Worm (Caenorhabditis elegans) whole organism, L1 larva: ENCODE results near the gene slc-17.3.

Source experiments
- C34B4.2 ChIP-seq: sonication (generic microtip); optimal IDR thresholded peaks from 2 replicates; lab custom pipeline; 2017; ENCODE audit warnings: mild to moderate bottlenecking, missing genetic modification characterization, missing compliant biosample characterization
- F16B12.6 ChIP-seq: fragments of 150-350 bp; optimal IDR thresholded peaks from 2 replicates; lab custom pipeline; 2014; ENCODE audit warnings: missing biosample characterization, missing genetic modification characterization
- aha-1 ChIP-seq: fragments of 150-350 bp; optimal IDR thresholded peaks from 2 replicates; lab custom pipeline; 2014; ENCODE audit warnings: missing biosample characterization, missing genetic modification characterization
- dpl-1 ChIP-seq, 3 experiments: fragments of 150-350 bp in 2 of 3; sonication (generic microtip) in 1 of 3; optimal IDR thresholded peaks; 2 replicates each; lab custom pipeline; 2014 to 2017; ENCODE audit warnings: missing biosample characterization in 3 of 3, missing genetic modification characterization in 3 of 3, missing genetic modification reagents in 3 of 3
- efl-1 ChIP-seq, 4 experiments: fragments of 150-350 bp; optimal IDR thresholded peaks in 3 of 4; peaks in 1 of 4; 1 replicate in 1 of 4; 2 replicates in 3 of 4; lab custom pipeline; 2014; ENCODE audit warnings: missing biosample characterization in 2 of 4, missing genetic modification characterization in 2 of 4, missing genetic modification reagents in 2 of 4
- efl-3 ChIP-seq: fragments of 200-800 bp; sonication (Bioruptor generic); optimal IDR thresholded peaks from 2 replicates; lab custom pipeline; 2018; ENCODE audit warnings: mild to moderate bottlenecking, missing genetic modification characterization, missing compliant biosample characterization
- egl-13 ChIP-seq: sonication (generic microtip); optimal IDR thresholded peaks from 2 replicates; lab custom pipeline; 2016; ENCODE audit warnings: missing genotype, missing genetic modification reagents, missing genetic modification characterization, missing compliant biosample characterization
- elt-2 ChIP-seq: sonication (generic microtip); optimal IDR thresholded peaks from 2 replicates; lab custom pipeline; 2016; ENCODE audit warnings: missing genetic modification characterization, mild to moderate bottlenecking, inconsistent platforms, missing compliant biosample characterization, missing genetic modification reagents
- fkh-4 ChIP-seq: sonication (generic microtip); optimal IDR thresholded peaks from 2 replicates; lab custom pipeline; 2016; ENCODE audit warnings: missing compliant biosample characterization, missing genetic modification characterization, borderline replicate concordance
- fkh-8 ChIP-seq: sonication (generic microtip); optimal IDR thresholded peaks from 2 replicates; lab custom pipeline; 2016; ENCODE audit warnings: mild to moderate bottlenecking, missing genetic modification characterization, missing compliant biosample characterization
- hlh-4 ChIP-seq: sonication (generic microtip); optimal IDR thresholded peaks from 2 replicates; lab custom pipeline; 2016; ENCODE audit warnings: mild to moderate bottlenecking, missing genetic modification characterization, missing compliant biosample characterization
- lin-13 ChIP-seq: fragments of 150-350 bp; optimal IDR thresholded peaks from 2 replicates; lab custom pipeline; 2014; ENCODE audit warnings: missing biosample characterization, missing genetic modification reagents, missing genetic modification characterization
- lin-14 ChIP-seq: fragments of 200-800 bp; sonication (Bioruptor generic); optimal IDR thresholded peaks from 2 replicates; lab custom pipeline; 2018; ENCODE audit warnings: mild to moderate bottlenecking, missing genetic modification characterization, moderate library complexity, missing compliant biosample characterization
- lsy-2 ChIP-seq, 2 experiments: fragments of 150-350 bp; optimal IDR thresholded peaks; 2 replicates each; lab custom pipeline; 2014; ENCODE audit warnings: missing biosample characterization in 2 of 2, missing genetic modification characterization in 2 of 2
- nhr-11 ChIP-seq: fragments of 150-350 bp; optimal IDR thresholded peaks from 2 replicates; lab custom pipeline; 2014; ENCODE audit warnings: missing biosample characterization, missing genetic modification characterization
- nhr-19 ChIP-seq: fragments of 200-800 bp; sonication (Bioruptor generic); conservative IDR thresholded peaks from 2 replicates; pipeline ENCODE4 v1.3.6; 2022; ENCODE audit warnings: missing genetic modification characterization, missing compliant biosample characterization
- nhr-76 ChIP-seq: sonication (generic microtip); optimal IDR thresholded peaks from 2 replicates; lab custom pipeline; 2017; ENCODE audit warnings: missing biosample characterization, missing genetic modification characterization
- nhr-85 ChIP-seq: sonication (generic microtip); peaks from one replicate; lab custom pipeline; 2016; ENCODE audit warnings: missing genetic modification characterization, inconsistent platforms, missing compliant biosample characterization
- pag-3 ChIP-seq: sonication (generic microtip); optimal IDR thresholded peaks from 2 replicates; lab custom pipeline; 2017; ENCODE audit warnings: missing genetic modification characterization, mild to moderate bottlenecking, missing compliant biosample characterization, antibody characterized with exemption, borderline replicate concordance; ENCODE audit not compliant: insufficient read depth
- skn-1 ChIP-seq: fragments of 150-350 bp; optimal IDR thresholded peaks from 2 replicates; lab custom pipeline; 2014; ENCODE audit warnings: missing biosample characterization, missing genetic modification characterization
- snu-23 ChIP-seq: sonication (generic microtip); optimal IDR thresholded peaks from 2 replicates; lab custom pipeline; 2016; ENCODE audit warnings: missing genetic modification characterization, missing compliant biosample characterization
- tlp-1 ChIP-seq: fragments of 150-350 bp; optimal IDR thresholded peaks from 2 replicates; lab custom pipeline; 2014; ENCODE audit warnings: missing biosample characterization, missing genetic modification characterization
- unc-30 ChIP-seq: sonication (generic microtip); optimal IDR thresholded peaks from 2 replicates; lab custom pipeline; 2017; ENCODE audit warnings: missing biosample characterization, missing genetic modification characterization
- unc-62 ChIP-seq: fragments of 150-350 bp; optimal IDR thresholded peaks from 2 replicates; lab custom pipeline; 2014; ENCODE audit warnings: missing biosample characterization, missing genetic modification reagents, missing genetic modification characterization
- unc-86 ChIP-seq: sonication (generic microtip); optimal IDR thresholded peaks from 2 replicates; lab custom pipeline; 2016; ENCODE audit warnings: missing genetic modification characterization, missing compliant biosample characterization

The slc-17.3 gene

DNA sequence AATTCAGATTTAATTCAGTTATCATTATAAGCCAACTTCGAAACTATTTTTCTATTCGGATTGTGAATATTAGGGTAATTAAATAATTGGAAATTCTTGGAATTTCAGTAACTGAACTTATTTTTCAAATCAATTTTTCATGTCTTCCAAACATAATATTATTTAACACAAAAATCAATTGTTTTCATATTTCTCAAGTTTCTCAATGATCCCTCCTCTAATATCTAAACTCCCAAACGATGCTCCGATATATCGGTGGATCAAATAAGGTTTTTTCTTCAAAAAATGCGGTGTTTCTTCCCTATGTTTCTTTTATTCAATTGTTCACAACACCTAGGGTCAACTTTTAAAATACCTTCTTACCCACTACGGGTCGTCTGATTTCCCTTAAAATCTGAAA lies 48.6 kb downstream of the slc-17.3 start:
- no peak for TF ChIP-seq efl-1 (optimal IDR thresholded peaks at IDR 0.05; lab: Kevin White, UChicago)
- TF ChIP-seq efl-1 (GFP tag; optimal IDR thresholded peaks at IDR 0.05 in 1 of 2; lab: Kevin White, UChicago), result peak in 1 of 2 experiments; percentile 54
- peak in 1 of 3 experiments; percentile 99 for TF ChIP-seq dpl-1 (GFP tag; optimal IDR thresholded peaks at IDR 0.05; lab: Kevin White, UChicago)
- no peak for TF ChIP-seq aha-1 (tag; lab: Kevin White, UChicago)

DNA sequence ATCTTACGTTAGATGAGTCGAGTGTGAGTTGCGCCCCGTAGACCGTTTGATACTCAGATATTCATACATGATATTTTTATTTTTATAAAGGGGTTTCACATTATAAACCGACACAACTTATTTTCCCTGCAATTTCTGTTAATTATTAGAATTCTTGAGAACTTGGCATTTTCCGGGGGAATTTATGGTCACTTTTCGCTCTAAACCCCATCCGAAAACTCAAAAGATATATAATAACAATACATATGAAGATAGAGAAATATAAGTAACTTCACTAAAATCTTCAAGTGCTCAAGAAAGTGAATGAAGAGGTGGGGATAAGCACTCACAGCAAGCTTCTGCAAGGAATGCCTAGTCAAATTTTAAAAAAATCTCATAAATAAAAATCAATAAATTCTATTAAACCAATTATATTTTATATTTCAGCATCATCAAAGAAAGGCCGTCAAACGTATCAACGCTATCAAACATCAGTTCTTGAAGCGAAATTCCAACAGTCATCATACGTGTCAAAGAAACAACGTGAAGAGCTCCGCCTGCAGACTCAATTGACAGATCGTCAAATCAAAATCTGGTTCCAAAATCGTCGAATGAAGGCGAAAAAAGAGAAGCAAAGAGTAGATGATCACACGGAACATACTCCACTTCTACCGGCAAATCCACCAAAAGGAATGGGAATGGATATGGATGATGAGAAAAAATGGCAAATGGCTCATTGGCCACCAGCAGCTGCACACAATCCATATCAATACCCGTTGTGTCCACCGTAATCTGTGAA lies 49.3 kb downstream of the slc-17.3 start:
- TF ChIP-seq dpl-1 (GFP tag; optimal IDR thresholded peaks at IDR 0.05; lab: Kevin White, UChicago) (peak in 1 of 3 experiments; percentile 82), nhr-76 (no peak), snu-23 (GFP tag; lab: Kevin White, UChicago) (no peak), nhr-85 (peak; percentile 3), efl-3 (GFP tag; lab: Kevin White, UChicago) (no peak), fkh-8 (tag; lab: Kevin White, UChicago) (no peak), C34B4.2 (tag; lab: Kevin White, UChicago) (no peak), unc-62 (GFP tag; lab: Kevin White, UChicago) (no peak), nhr-19 (GFP tag; lab: Robert Waterston, UW) (no peak), lsy-2 (tag; optimal IDR thresholded peaks at IDR 0.05; lab: Kevin White, UChicago) (no peak), egl-13 (tag; lab: Kevin White, UChicago) (no peak)

DNA sequence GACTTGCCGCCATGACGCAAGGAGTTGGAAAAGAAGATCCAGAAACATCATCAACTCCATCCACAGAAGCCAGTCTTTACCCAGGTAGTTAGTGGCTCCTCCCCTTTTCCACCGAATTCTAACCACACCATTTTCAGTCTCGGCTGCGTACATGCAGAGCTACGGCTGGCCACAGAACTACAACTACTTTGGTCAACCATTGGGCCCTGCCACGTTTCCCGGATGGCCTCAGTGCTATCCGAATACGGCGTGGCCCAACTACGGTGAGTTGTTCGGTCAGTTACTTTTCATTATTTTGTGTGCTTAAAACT lies 50.1 kb downstream of the slc-17.3 start:
- TF ChIP-seq F16B12.6 (tag; lab: Kevin White, UChicago) (no peak), elt-2 (no peak), pag-3 (tag; lab: Kevin White, UChicago) (no peak), nhr-76 (no peak), skn-1 (tag; lab: Kevin White, UChicago) (no peak), unc-86 (no peak), dpl-1 (GFP tag; optimal IDR thresholded peaks at IDR 0.05; lab: Kevin White, UChicago) (no peak), tlp-1 (tag; lab: Kevin White, UChicago) (no peak)

DNA sequence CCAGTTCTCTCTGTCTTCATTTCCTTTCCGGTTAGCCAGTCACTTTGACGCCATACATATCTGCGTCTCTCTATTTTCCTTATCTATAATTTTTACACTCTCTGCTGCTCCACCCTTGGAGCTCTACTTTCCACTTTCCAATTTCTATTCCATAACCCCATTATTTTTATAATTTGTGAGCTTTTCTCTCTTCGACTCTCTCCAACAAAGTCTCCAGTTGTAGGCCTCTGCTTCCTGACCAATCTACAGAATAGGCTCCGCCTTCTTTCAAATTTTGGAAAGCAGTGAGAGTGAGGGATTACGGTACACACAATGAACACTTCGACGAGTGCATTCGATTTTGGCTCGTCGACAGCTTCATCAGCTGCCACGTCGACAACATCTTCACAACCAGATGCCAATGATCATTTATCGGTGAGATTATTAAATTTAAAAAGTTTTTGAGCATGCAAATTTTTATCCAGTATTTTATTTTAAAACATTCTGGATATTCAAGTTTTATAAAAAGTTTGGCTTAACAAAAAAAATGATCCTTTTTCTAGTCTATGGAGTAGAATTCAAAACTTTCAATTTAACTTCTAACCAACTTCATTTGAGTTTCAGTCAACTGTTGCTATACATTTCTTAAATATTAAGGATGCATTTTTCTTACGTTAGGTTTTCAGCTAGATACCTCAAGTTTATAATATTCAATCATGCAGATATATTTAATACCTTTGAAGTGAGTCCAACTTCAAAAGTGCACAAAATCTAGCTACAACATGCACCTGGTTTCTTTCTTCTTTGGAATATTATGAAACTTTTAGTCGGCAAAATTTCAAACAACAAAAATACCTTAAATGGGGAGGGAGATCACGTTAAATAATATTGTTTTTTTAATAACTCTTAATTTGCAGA lies 50.7 kb downstream of the slc-17.3 start, which contains the start of gene egl-5:
TSS of gene egl-5 (plus strand) at position 216 of the 897 bp plus-strand sequence.
- no peak for TF ChIP-seq fkh-4 (tag; lab: Kevin White, UChicago)
- peak; percentile 31 for TF ChIP-seq nhr-85
- TF ChIP-seq lin-14 (GFP tag; lab: Kevin White, UChicago), result no peak
- no peak for TF ChIP-seq hlh-4 (tag; lab: Kevin White, UChicago)
- TF ChIP-seq lin-13 (GFP tag; lab: Kevin White, UChicago), result no peak
- peak in 1 of 2 experiments; percentile 20 for TF ChIP-seq lsy-2 (tag; optimal IDR thresholded peaks at IDR 0.05; lab: Kevin White, UChicago)
- no peak for TF ChIP-seq unc-30 (tag; lab: Kevin White, UChicago)
- peak in 1 of 3 experiments; percentile 99 for TF ChIP-seq dpl-1 (GFP tag; optimal IDR thresholded peaks at IDR 0.05; lab: Kevin White, UChicago)
- TF ChIP-seq nhr-11, result no peak
